Worm (Caenorhabditis elegans) whole organism, dauer: Measurements from ENCODE around the gene enu-3.1.

ENCODE experiments used
- unc-62 ChIP-seq: sonication (generic microtip); optimal IDR thresholded peaks from 2 replicates; lab custom pipeline; 2017; ENCODE audit warnings: missing biosample characterization, missing genetic modification reagents, missing genetic modification characterization

The enu-3.1 gene

DNA sequence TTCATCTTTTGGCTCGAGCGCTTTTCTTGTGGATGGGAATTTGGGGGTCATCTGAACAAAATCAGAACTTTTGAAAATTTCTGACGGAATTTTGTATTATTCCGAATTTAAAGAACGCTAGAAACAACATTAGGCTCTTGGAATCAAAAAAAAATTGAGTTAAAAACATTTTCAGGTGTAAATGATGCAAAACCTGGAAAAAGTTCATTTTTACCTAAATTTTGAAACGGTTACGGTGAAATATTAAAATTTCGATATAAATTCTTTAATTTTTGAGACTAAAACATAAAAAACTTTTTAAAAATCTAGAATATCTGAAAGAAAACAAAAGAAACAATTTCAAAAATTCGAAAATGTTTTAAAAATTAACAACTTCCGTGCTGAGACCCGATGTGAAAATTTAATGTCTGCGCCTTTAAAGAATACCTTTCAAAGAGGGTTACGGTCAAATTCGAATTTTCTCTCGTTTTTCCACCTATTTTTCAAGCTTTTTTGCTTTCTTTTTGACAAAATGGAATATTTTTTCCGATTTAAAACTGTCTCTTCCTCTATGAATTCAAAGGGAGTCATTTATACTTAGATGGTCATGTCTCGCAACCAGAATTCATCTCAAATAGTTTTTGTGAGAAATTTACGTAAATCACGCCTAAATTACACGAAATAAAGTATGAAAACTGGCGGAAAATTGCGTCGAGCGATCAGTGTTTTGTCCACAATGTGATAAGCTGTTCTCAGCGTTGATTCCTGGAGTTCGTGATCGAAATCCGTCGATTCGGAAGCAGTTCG lies 6.5 kb downstream of the enu-3.1 start, which contains the start of the genes H04D03.2 and ecps-2:
TSS of gene H04D03.2 (minus strand) at position 51 of the 786 bp plus-strand sequence.
TSS of gene ecps-2 (plus strand) at position 736 of the 786 bp plus-strand sequence.
- no peak for TF ChIP-seq unc-62

DNA sequence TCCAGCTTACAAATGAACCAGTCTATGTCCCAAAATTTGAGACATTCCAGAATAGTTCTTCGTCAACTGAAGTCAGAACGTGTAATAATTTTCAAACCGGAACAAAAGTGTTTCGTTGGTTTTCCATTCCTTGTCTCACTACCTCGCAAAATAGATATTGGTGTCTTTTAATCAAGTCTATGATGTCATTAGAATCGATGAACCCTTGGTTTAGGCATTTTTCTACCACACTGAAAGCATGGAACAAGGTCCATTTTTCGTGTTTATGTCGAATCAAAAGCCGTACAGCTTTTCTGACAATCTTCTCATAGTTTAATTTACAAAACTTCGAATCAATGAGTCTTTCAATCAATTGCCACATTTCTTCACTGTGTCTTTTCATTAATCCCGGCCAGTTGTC lies 10.7 kb downstream of the enu-3.1 start, which contains the start of gene H04D03.7:
TSS of gene H04D03.7 (minus strand) at position 101 of the 400 bp plus-strand sequence.
- TF ChIP-seq unc-62, result no peak

ce11 chrIII:10451012-10451411 lies 14.9 kb downstream of the enu-3.1 start, which contains the start of gene H04D03.4:
TSS of gene H04D03.4 (minus strand) at chrIII:10451112.
- no peak for TF ChIP-seq unc-62

ce11 chrIII:10460427-10461163 lies 24.5 kb downstream of the enu-3.1 start, which contains the start of gene ecps-1:
TSS of gene ecps-1 (minus strand) at chrIII:10460551.
- no peak for TF ChIP-seq unc-62

DNA sequence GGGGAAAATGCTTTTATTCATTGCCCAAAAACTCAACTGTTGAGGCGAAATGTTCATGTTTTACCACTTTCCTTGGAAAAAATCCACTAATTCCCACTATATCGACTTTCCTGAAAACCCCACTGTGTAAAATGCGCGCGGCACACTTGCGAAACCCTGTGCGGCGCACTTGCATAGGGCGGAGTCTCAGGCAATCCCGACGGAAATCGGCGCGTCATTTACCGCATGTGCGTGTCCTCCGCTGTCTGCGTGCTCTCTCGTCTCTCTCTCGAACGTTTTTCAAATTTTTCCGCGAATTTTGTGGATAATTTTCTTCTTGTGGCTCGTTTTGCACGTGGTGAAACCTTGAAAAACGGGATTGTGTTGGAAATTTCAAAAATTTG lies 25.1 kb downstream of the enu-3.1 start, which contains the start of gene atx-2:
TSS of gene atx-2 (plus strand) at position 226 of the 383 bp plus-strand sequence.
- no peak for TF ChIP-seq unc-62

DNA sequence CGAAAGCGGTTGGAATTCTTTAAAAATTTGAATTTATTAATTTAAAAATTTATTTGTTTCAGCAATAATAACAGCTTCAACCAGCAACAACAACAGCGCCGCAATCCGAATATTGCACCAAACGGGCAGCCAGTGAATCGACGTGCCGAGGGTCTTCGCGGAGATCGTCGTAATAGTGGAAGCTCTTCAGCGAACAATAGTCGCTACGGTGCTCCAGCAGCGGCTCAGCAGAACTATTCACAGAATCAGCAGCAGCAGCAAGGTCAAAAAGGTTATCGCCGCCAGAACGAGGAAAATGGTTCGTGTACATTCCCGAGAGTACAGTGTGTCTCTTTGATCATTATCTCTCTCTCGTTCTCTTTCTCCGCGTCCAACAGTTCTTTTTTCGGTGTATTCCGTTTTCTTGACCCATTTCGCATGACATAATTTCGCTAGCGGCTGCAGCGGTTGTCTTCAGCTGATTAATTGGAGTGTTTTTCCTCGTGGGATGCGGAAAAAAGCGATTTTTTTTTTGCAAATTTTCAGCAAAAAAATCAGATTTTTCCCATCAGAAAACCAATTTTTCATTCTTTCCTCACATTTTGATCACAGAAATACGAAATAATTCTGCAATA lies 27.0 kb downstream of the enu-3.1 start:
- TF ChIP-seq unc-62, result no peak

DNA sequence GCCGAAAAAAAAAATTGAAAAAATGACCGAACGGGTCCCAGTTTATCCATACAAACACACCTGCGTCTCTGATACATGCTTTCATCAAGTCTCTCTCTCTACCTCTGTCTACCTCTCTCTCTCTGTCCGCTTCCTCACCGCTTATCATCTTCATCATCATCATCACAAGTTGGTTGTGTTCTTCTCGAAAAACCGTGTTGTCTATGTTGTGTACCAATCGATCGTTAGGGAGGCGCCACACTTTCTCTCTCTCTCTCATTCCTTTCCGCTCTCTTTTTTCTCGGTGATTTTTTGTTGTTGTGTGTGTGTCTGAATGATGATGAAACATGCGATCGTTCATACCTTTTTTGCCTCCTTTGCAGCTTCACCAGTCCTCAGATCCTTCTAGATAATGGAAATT lies 27.6 kb downstream of the enu-3.1 start:
- no peak for TF ChIP-seq unc-62

ce11 chrIII:10464455-10464854 lies 28.4 kb downstream of the enu-3.1 start:
- TF ChIP-seq unc-62, result no peak

DNA sequence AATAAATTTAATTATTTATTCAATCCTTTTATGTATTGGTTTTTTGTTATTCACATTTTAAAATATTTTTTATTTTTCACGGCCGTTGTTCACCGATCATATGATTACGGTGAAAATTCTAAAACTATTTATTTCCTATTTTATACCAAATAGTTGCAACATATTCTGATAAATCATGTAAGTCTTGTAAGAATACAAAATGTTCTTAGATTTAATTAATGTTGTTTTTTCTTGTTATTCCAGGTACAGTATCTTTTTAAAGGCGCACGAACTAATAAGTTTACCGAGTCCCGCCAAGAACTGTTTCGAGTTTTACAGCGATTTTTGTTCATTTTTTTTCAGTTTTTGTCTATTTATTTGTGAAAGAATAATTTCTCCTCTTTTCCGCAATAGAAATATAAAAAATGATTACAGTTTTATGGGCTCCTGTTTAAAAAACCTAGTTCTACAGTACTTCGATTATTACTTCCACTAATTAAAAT lies 33.5 kb downstream of the enu-3.1 start, which contains the start of gene D2045.5:
TSS of gene D2045.5 (minus strand) at position 51 of the 482 bp plus-strand sequence.
- no peak for TF ChIP-seq unc-62

DNA sequence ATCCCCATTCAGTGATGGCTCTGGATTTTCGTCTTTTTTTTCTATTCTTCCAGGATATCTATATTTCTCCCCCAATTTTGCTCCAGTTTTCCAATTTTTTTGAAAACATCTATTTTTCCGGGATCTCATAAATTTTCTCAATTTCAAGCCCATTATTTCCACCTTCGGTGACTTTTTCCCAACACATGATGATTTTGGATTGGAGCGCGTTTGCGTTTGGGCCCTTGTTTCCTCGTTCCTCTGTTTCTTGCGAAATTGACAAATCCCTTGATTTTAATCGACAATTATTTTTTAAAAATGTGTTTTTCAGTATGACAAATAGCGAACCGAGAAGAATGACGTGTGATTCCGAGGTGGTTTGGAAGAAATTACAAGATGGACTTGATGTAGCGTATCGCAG lies 34.9 kb downstream of the enu-3.1 start, which contains the start of gene cul-1:
TSS of gene cul-1 (plus strand) at position 311 of the 400 bp plus-strand sequence.
- TF ChIP-seq unc-62, result no peak

- TF ChIP-seq unc-62, result no peak
Observed at ce11 chrIII:10474945-10475344, 38.9 kb downstream of the enu-3.1 start, which contains the start of gene D2045.9. TSS of gene D2045.9 (plus strand) at chrIII:10475245.

DNA sequence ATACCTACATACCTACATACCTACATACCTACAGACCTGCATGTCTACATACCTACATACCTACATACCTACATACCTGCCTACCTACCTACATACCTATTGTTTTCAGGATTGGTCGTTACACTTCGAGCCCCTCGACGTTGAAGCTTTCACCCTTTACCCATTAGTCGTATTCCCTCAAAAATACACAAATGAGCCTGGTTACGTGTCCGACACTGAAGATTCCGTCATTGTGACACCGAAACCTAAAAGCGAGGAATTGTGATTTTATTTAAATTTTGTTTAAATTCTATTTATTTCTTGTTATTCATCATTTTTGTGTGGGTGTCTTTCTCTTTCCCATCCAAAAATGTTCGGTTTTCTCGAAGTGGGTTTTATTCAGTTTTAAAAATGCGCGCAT lies 43.1 kb downstream of the enu-3.1 start, which contains the start of gene D2045.7:
TSS of gene D2045.7 (plus strand) at position 301 of the 400 bp plus-strand sequence.
- no peak for TF ChIP-seq unc-62

DNA sequence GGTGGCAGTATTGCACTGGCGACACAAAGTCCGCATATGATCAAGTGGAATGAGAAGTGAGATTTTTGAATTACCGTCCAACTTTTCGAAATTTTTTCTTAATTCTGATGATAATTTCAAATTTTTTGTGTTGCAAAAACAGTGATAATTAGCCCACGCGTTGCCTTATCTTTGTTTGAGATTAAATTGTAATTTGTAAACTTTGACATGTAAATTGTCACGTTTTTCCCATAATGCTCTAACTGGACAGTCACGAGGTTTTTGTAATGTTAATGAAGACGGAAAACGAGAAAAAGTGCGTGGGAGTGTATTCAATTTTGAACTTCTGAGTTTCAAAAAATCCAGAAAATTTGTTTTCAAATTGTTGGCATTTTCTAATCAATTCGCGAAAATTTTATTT lies 45.4 kb downstream of the enu-3.1 start:
- no peak for TF ChIP-seq unc-62

DNA sequence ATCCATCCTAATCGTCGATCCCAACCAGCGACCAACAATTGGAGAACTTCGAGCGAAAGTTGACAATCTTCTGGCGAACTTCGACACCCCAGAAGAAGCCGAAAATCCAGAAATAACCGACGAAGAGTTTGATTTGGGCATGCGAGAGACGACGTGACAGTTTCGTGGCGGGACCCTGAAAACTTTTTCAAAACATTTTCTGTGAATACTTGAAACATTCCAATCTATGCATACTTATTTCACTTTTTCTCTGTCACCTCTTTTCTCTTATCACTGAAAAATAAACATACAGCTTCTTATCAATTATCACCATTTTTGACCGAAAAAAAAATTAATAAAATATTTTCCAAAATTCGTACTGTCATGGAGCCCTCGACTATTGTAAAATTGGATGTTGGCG lies 45.9 kb downstream of the enu-3.1 start, which contains the start of gene D2045.8:
TSS of gene D2045.8 (plus strand) at position 301 of the 400 bp plus-strand sequence.
- no peak for TF ChIP-seq unc-62

ce11 chrIII:10486455-10486854 lies 50.4 kb downstream of the enu-3.1 start:
- TF ChIP-seq unc-62, result no peak
